Worm (Caenorhabditis elegans): ENCODE data around the gene ncx-7.

Gene ncx-7

DNA sequence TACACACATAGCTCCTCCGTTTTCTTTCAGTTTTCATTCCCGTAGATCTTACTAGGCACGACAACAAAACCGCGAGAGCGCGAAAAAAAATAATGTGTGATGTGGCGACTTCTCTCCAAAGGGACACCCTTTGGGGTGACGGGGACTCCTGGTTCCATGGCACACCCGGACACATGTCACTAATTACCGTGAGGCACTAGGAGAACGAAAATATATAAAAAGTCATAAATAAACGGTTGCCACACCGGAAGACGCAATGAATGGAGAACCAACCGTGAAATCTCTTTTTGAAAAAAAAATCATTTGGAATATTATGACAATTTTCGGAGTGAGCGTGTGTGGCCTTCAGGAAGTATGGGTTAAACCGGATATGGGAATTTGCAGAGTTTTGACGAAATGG, 10.3 kb upstream of the ncx-7 start:
- TF ChIP-seq sptf-1 (tag; optimal IDR thresholded peaks at IDR 0.05): no peak
- TF ChIP-seq ceh-39 (tag; optimal IDR thresholded peaks at IDR 0.05): no peak
- TF ChIP-seq bed-3 (GFP tag; optimal IDR thresholded peaks at IDR 0.05): no peak
- TF ChIP-seq unc-39 (tag; optimal IDR thresholded peaks at IDR 0.05): no peak
- no peak for TF ChIP-seq snpc-4 (tag; optimal IDR thresholded peaks at IDR 0.05)
- TF ChIP-seq unc-62 (GFP tag; optimal IDR thresholded peaks at IDR 0.05): no peak
- TF ChIP-seq nhr-76 (tag; optimal IDR thresholded peaks at IDR 0.05): no peak
- no peak for TF ChIP-seq lsy-2 (tag; optimal IDR thresholded peaks at IDR 0.05)

DNA sequence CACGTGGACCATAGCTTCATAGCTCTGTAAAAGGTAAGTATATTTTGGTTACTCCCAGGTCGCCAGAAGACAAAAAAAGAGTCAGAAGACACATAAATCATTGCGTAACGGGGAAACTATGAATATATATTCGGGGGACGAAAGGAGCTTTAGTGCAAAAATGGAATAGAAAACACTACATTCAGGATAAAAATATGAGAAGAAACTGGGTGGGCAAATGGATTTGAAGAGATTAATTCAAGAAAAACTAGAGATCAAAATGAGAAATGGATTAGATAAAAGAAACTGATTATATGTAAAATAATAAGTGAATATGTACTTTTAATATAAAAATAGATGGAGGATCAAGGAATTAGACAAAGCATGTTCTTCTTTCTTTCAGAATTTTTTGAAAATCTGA, 7.3 kb upstream of the ncx-7 start, which contains the start of gene C07A9.12:
Gene C07A9.12 (minus strand): TSS at position 101 of the 400 bp plus-strand sequence.
- TF ChIP-seq nhr-76 (tag; optimal IDR thresholded peaks at IDR 0.05): no peak
- no peak for TF ChIP-seq sem-2 (GFP tag; optimal IDR thresholded peaks at IDR 0.05)
- TF ChIP-seq ceh-39 (tag; optimal IDR thresholded peaks at IDR 0.05): no peak
- TF ChIP-seq ceh-83 (GFP tag; optimal IDR thresholded peaks at IDR 0.05): no peak
- no peak for TF ChIP-seq bed-3 (GFP tag; optimal IDR thresholded peaks at IDR 0.05)
- TF ChIP-seq cnd-1 (tag; optimal IDR thresholded peaks at IDR 0.05): no peak
- TF ChIP-seq snpc-4 (tag; optimal IDR thresholded peaks at IDR 0.05): no peak
- no peak for TF ChIP-seq mls-2 (tag; optimal IDR thresholded peaks at IDR 0.05)
- no peak for TF ChIP-seq elt-1 (tag; optimal IDR thresholded peaks at IDR 0.05; ENCODE audit: borderline replicate concordance, insufficient read depth)
- TF ChIP-seq pha-4 (tag; optimal IDR thresholded peaks at IDR 0.05): no peak
- no peak for TF ChIP-seq mab-5 (tag; optimal IDR thresholded peaks at IDR 0.05)
- no peak for TF ChIP-seq lin-13 (tag; optimal IDR thresholded peaks at IDR 0.05)
- no peak for TF ChIP-seq flh-1 (GFP tag; optimal IDR thresholded peaks at IDR 0.05)
- TF ChIP-seq sptf-1 (tag; optimal IDR thresholded peaks at IDR 0.05): no peak
- TF ChIP-seq nhr-237 (tag; optimal IDR thresholded peaks at IDR 0.05): no peak
- no peak for TF ChIP-seq unc-62 (GFP tag; optimal IDR thresholded peaks at IDR 0.05)
- no peak for TF ChIP-seq lsy-2 (tag; optimal IDR thresholded peaks at IDR 0.05)
- no peak for TF ChIP-seq drap-1 (GFP tag; optimal IDR thresholded peaks at IDR 0.05)
- TF ChIP-seq unc-120 (tag; optimal IDR thresholded peaks at IDR 0.05; ENCODE audit: poor library complexity, severe bottlenecking): no peak
- no peak for TF ChIP-seq nhr-28 (tag; optimal IDR thresholded peaks at IDR 0.05)

DNA sequence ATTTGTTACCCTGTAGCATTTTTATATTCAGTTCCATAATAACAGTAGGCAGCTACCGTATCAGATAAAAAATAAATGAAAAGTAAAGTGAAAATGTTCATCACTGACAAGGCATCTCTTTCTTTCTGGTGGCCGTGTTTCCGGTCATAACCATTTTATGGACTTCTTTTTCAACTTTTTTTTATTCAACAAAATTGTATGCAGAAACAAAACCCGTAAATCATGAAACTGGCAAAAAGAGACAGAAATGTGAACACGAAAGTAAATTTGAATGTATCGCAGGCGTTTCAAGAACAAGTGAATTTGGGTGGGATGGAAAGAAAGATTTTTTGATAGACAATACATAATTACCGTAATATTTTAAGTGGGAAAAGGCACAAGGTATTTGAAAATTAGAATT, 5.0 kb upstream of the ncx-7 start, which contains the start of gene clec-162:
Gene clec-162 (minus strand): TSS at position 101 of the 400 bp plus-strand sequence.
- TF ChIP-seq nhr-12 (tag; optimal IDR thresholded peaks at IDR 0.05) (no peak), unc-120 (tag; optimal IDR thresholded peaks at IDR 0.05; ENCODE audit: poor library complexity, severe bottlenecking) (no peak), ham-2 (GFP tag; optimal IDR thresholded peaks at IDR 0.05) (no peak), nhr-76 (tag; optimal IDR thresholded peaks at IDR 0.05) (no peak), mab-5 (tag; optimal IDR thresholded peaks at IDR 0.05) (no peak), unc-39 (tag; optimal IDR thresholded peaks at IDR 0.05) (no peak), sptf-1 (tag; optimal IDR thresholded peaks at IDR 0.05) (no peak), ceh-39 (tag; optimal IDR thresholded peaks at IDR 0.05) (no peak), tbx-8 (GFP tag; optimal IDR thresholded peaks at IDR 0.05) (no peak), M03D4.4 (tag; optimal IDR thresholded peaks at IDR 0.05) (no peak), blmp-1 (tag; optimal IDR thresholded peaks at IDR 0.05) (no peak), sem-2 (GFP tag; optimal IDR thresholded peaks at IDR 0.05) (no peak), elt-1 (tag; optimal IDR thresholded peaks at IDR 0.05; ENCODE audit: borderline replicate concordance, insufficient read depth) (no peak), nhr-28 (tag; optimal IDR thresholded peaks at IDR 0.05) (no peak), pha-4 (tag; optimal IDR thresholded peaks at IDR 0.05) (no peak), lsy-2 (tag; optimal IDR thresholded peaks at IDR 0.05) (no peak), unc-62 (GFP tag; optimal IDR thresholded peaks at IDR 0.05) (no peak), nhr-237 (tag; optimal IDR thresholded peaks at IDR 0.05) (no peak), hlh-1 (tag; optimal IDR thresholded peaks at IDR 0.05) (no peak), bed-3 (GFP tag; optimal IDR thresholded peaks at IDR 0.05) (no peak)

DNA sequence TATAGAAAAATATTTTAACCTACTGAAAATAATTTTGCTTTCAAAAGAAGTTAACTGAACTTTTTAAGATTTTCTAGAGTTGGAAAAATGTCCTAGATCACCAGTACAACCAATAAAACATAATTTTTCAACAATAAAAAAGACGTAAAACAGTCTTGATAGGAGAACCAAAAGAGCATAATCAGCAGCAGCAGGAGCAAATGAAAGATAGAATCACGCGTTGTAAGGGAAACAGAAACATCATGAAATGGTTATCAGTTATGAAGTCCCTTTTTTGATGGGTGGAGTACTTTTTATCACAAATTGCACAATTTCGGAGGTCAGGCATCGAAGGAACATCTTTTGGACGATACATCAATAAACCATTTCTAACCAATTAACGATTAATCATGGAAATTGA, 1.9 kb upstream of the ncx-7 start:
- no peak for TF ChIP-seq M03D4.4 (tag; optimal IDR thresholded peaks at IDR 0.05)
- no peak for TF ChIP-seq mls-2 (tag; optimal IDR thresholded peaks at IDR 0.05)
- no peak for TF ChIP-seq nhr-28 (tag; optimal IDR thresholded peaks at IDR 0.05)
- no peak for TF ChIP-seq flh-1 (GFP tag; optimal IDR thresholded peaks at IDR 0.05)
- TF ChIP-seq mab-5 (tag; optimal IDR thresholded peaks at IDR 0.05): no peak

DNA sequence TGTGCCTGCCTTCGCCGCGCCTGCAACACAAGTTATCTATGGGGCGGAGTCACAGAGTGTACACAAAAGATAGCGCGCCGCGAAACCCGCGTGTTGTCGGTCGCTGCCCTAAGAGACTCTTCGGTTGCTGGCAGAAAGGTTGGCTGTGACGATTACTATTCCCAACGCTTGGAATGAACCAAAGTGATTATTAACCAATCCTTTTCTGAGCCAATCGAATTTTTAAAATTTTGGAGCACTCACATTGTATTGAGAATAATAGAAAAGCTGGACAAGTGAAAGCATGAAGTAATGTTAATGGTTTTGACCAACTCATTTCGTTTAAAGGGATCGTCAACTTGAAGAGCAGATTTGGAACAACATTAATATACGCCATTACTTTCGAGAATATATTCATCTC, 2.8 kb downstream of the ncx-7 start:
- TF ChIP-seq hlh-1 (tag; optimal IDR thresholded peaks at IDR 0.05) (no peak), blmp-1 (tag; optimal IDR thresholded peaks at IDR 0.05) (no peak), drap-1 (GFP tag; optimal IDR thresholded peaks at IDR 0.05) (no peak), unc-39 (tag; optimal IDR thresholded peaks at IDR 0.05) (no peak), M03D4.4 (tag; optimal IDR thresholded peaks at IDR 0.05) (no peak), snpc-4 (tag; optimal IDR thresholded peaks at IDR 0.05) (no peak), ceh-39 (tag; optimal IDR thresholded peaks at IDR 0.05) (no peak), sptf-1 (tag; optimal IDR thresholded peaks at IDR 0.05) (no peak)

DNA sequence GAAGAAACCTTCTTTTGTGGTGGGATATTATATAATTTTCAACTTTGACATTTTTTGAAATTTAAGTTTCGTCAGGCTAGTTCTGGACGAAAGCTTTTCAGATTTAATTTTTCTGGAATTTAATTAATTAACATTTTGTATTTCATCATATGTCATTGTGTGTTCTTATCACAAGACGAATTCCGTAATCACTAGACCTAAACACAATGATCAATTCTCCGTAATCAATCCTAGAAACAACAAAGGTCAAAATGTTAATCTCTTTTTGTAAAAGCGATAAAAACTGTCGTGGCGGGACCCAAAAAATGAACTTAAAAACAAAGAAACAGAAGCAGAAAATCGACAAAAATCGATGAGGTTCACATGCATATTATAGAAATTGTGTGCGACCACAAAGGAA, 5.4 kb downstream of the ncx-7 start:
- TF ChIP-seq sem-2 (GFP tag; optimal IDR thresholded peaks at IDR 0.05) (no peak), sptf-1 (tag; optimal IDR thresholded peaks at IDR 0.05) (no peak), unc-62 (GFP tag; optimal IDR thresholded peaks at IDR 0.05) (no peak), ceh-43 (GFP tag; optimal IDR thresholded peaks at IDR 0.05) (no peak), M03D4.4 (tag; optimal IDR thresholded peaks at IDR 0.05) (no peak), cnd-1 (tag; optimal IDR thresholded peaks at IDR 0.05) (no peak), bed-3 (GFP tag; optimal IDR thresholded peaks at IDR 0.05) (no peak), nhr-28 (tag; optimal IDR thresholded peaks at IDR 0.05) (no peak)

Data from whole organism, mixed stage, embryonic.